Worm (Caenorhabditis elegans) whole organism, early embryonic: ENCODE measurements around the gene C34E10.10.

ENCODE experiments used
- B0310.2 ChIP-seq: sonication (generic microtip); optimal IDR thresholded peaks from 2 replicates; lab custom pipeline; 2016; ENCODE audit warnings: mild to moderate bottlenecking, missing genetic modification characterization, missing compliant biosample characterization
- F13C5.2 ChIP-seq: sonication (generic microtip); optimal IDR thresholded peaks from 2 replicates; lab custom pipeline; 2017; ENCODE audit warnings: mild to moderate bottlenecking, missing genetic modification characterization, inconsistent platforms, missing compliant biosample characterization
- aly-1 ChIP-seq: sonication (generic microtip); optimal IDR thresholded peaks from 2 replicates; lab custom pipeline; 2016; ENCODE audit warnings: missing genetic modification characterization, missing compliant biosample characterization
- ama-1 ChIP-seq: fragments of 150-350 bp; optimal IDR thresholded peaks from 2 replicates; lab custom pipeline; 2014
- ceh-13 ChIP-seq: fragments of 200-800 bp; sonication (Bioruptor generic); optimal IDR thresholded peaks from 2 replicates; lab custom pipeline; 2018; ENCODE audit warnings: mild to moderate bottlenecking, missing genetic modification characterization, missing compliant biosample characterization
- ceh-36 ChIP-seq: sonication (generic microtip); optimal IDR thresholded peaks from 2 replicates; lab custom pipeline; 2016; ENCODE audit warnings: missing genetic modification characterization, inconsistent platforms, missing compliant biosample characterization
- ets-7 ChIP-seq: sonication (generic microtip); optimal IDR thresholded peaks from 2 replicates; lab custom pipeline; 2016; ENCODE audit warnings: missing genotype, missing genetic modification characterization, missing compliant biosample characterization
- flt-1 ChIP-seq: fragments of 200-800 bp; sonication (Bioruptor generic); IDR thresholded peaks from 2 replicates; pipeline ENCODE4 v1.3.6; 2022; ENCODE audit warnings: missing genetic modification characterization, missing compliant biosample characterization
- hmbx-1 ChIP-seq: sonication (generic microtip); optimal IDR thresholded peaks from 2 replicates; lab custom pipeline; 2016; ENCODE audit warnings: mild to moderate bottlenecking, missing genetic modification characterization, missing compliant biosample characterization
- hnd-1 ChIP-seq: sonication (generic microtip); optimal IDR thresholded peaks from 2 replicates; lab custom pipeline; 2016; ENCODE audit warnings: missing genetic modification characterization, missing compliant biosample characterization
- pes-1 ChIP-seq: fragments of 200-800 bp; sonication (Bioruptor generic); IDR thresholded peaks from 2 replicates; pipeline ENCODE4 v1.3.6; 2022; ENCODE audit warnings: missing genetic modification reagents, missing genetic modification characterization, missing compliant biosample characterization
- tbx-11 ChIP-seq: fragments of 200-800 bp; sonication (Bioruptor generic); IDR thresholded peaks from 2 replicates; pipeline ENCODE4 v1.3.6; 2022; ENCODE audit warnings: missing genetic modification characterization, missing compliant biosample characterization
- tbx-37 ChIP-seq: fragments of 200-800 bp; sonication (Bioruptor generic); conservative IDR thresholded peaks from 2 replicates; pipeline ENCODE4 v1.3.6; 2022; ENCODE audit warnings: missing genetic modification reagents, missing genetic modification characterization, missing compliant biosample characterization
- tra-4 ChIP-seq: sonication (generic microtip); optimal IDR thresholded peaks from 2 replicates; lab custom pipeline; 2017; ENCODE audit warnings: missing genetic modification characterization, missing compliant biosample characterization

DNA sequence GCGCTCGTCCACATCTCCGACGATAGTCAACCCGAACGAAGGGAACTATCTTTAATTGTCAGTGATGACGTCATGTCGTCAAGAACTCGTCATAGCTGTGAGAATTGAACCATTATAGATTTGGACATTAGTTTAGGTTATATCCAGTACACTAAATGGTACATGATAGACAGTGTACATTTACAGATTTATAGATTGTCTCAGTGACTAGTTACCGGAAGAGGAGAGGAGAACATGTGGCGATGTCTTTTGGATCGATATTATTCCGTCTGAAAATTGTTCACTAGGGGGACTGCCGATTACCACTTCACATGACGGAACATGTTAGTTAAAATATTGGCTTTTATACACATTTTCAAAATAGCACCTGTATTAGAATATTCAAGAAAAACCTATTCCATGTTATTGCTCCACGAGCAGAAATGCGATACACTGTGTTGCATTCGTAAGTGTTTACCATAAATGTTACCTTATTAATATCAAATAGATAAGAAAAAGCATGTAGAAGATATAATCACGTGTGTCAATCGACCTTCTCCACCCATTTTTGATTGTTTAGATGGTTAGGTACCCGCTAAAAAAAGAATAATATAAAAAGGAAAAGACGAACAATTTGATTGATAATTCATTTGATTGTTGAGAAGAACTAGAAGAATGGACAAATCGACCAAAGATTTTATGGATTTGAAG lies 39.7 kb upstream of the C34E10.10 start, which contains the start of gene ZC395.5:
- TF ChIP-seq flt-1 (GFP tag; lab: Robert Waterston, UW) (no peak), hmbx-1 (no peak), F13C5.2 (tag; lab: Kevin White, UChicago) (no peak), tra-4 (tag; lab: Kevin White, UChicago) (no peak), ama-1 (lab: Kevin White, UChicago) (no peak), ceh-36 (tag; lab: Kevin White, UChicago) (no peak), tbx-11 (GFP tag; lab: Robert Waterston, UW) (no peak), ceh-13 (GFP tag; lab: Kevin White, UChicago) (no peak), pes-1 (no peak), tbx-37 (GFP tag; lab: Robert Waterston, UW) (no peak), B0310.2 (tag; lab: Kevin White, UChicago) (no peak), ets-7 (tag; lab: Kevin White, UChicago) (no peak), hnd-1 (tag; lab: Kevin White, UChicago) (no peak), aly-1 (tag; lab: Kevin White, UChicago) (no peak)
